Worm (Caenorhabditis elegans) whole organism, L1 larva: ENCODE data around the gene T21C12.4.

Source experiments
- C04F5.9 ChIP-seq: sonication (generic microtip); optimal IDR thresholded peaks from 2 replicates; lab custom pipeline; 2016; ENCODE audit warnings: missing genetic modification characterization, missing compliant biosample characterization
- C34B4.2 ChIP-seq: sonication (generic microtip); optimal IDR thresholded peaks from 2 replicates; lab custom pipeline; 2017; ENCODE audit warnings: mild to moderate bottlenecking, missing genetic modification characterization, missing compliant biosample characterization
- F16B12.6 ChIP-seq: fragments of 150-350 bp; optimal IDR thresholded peaks from 2 replicates; lab custom pipeline; 2014; ENCODE audit warnings: missing biosample characterization, missing genetic modification characterization
- Y116A8C.19 ChIP-seq: sonication (generic microtip); optimal IDR thresholded peaks from 2 replicates; lab custom pipeline; 2016; ENCODE audit warnings: missing compliant biosample characterization, missing genetic modification characterization, borderline replicate concordance
- aha-1 ChIP-seq: fragments of 150-350 bp; optimal IDR thresholded peaks from 2 replicates; lab custom pipeline; 2014; ENCODE audit warnings: missing biosample characterization, missing genetic modification characterization
- aly-2 ChIP-seq: fragments of 150-350 bp; optimal IDR thresholded peaks from 2 replicates; lab custom pipeline; 2014; ENCODE audit warnings: missing biosample characterization, missing genetic modification characterization
- ceh-82 ChIP-seq, 3 experiments: fragments of 150-350 bp in 1 of 3; sonication (generic microtip) in 2 of 3; optimal IDR thresholded peaks; 2 replicates each; lab custom pipeline; 2014 to 2017; ENCODE audit warnings: missing biosample characterization in 3 of 3, missing genetic modification characterization in 3 of 3
- ceh-88 ChIP-seq: fragments of 200-800 bp; sonication (Bioruptor generic); IDR thresholded peaks from 2 replicates; pipeline ENCODE4 v1.3.6; 2022; ENCODE audit warnings: missing genetic modification characterization, missing compliant biosample characterization
- ceh-90 ChIP-seq: sonication (generic microtip); optimal IDR thresholded peaks from 2 replicates; lab custom pipeline; 2016; ENCODE audit warnings: missing genetic modification characterization, missing compliant biosample characterization
- dsc-1 ChIP-seq: sonication (generic microtip); optimal IDR thresholded peaks from 2 replicates; lab custom pipeline; 2016; ENCODE audit warnings: mild to moderate bottlenecking, missing genetic modification characterization, missing compliant biosample characterization
- efl-3 ChIP-seq: fragments of 200-800 bp; sonication (Bioruptor generic); optimal IDR thresholded peaks from 2 replicates; lab custom pipeline; 2018; ENCODE audit warnings: mild to moderate bottlenecking, missing genetic modification characterization, missing compliant biosample characterization
- egl-27 ChIP-seq, 2 experiments: fragments of 150-350 bp in 1 of 2; sonication (generic microtip); optimal IDR thresholded peaks; 3 replicates each; lab custom pipeline; 2017 to 2018; ENCODE audit warnings: missing biosample characterization in 2 of 2, missing genetic modification characterization in 2 of 2, missing genetic modification reagents in 2 of 2
- elt-2 ChIP-seq: sonication (generic microtip); optimal IDR thresholded peaks from 2 replicates; lab custom pipeline; 2016; ENCODE audit warnings: missing genetic modification characterization, mild to moderate bottlenecking, inconsistent platforms, missing compliant biosample characterization, missing genetic modification reagents
- elt-3 ChIP-seq, 6 experiments: fragments of 150-350 bp in 1 of 6; sonication (generic microtip); optimal IDR thresholded peaks; 2 replicates each; lab custom pipeline; 2017 to 2018; ENCODE audit warnings: missing biosample characterization in 6 of 6, missing genetic modification characterization in 6 of 6, inconsistent platforms in 1 of 6
- fkh-8 ChIP-seq: sonication (generic microtip); optimal IDR thresholded peaks from 2 replicates; lab custom pipeline; 2016; ENCODE audit warnings: mild to moderate bottlenecking, missing genetic modification characterization, missing compliant biosample characterization
- fos-1 ChIP-seq: fragments of 150-350 bp; optimal IDR thresholded peaks from 2 replicates; lab custom pipeline; 2014; ENCODE audit warnings: missing biosample characterization, missing genetic modification characterization
- grh-1 ChIP-seq: fragments of 200-800 bp; sonication (Bioruptor generic); IDR thresholded peaks from 2 replicates; pipeline ENCODE4 v1.3.6; 2022; ENCODE audit warnings: missing genetic modification reagents, missing genetic modification characterization, missing compliant biosample characterization
- hlh-17 ChIP-seq: fragments of 200-800 bp; sonication (Bioruptor generic); optimal IDR thresholded peaks from 2 replicates; lab custom pipeline; 2018; ENCODE audit warnings: missing genetic modification characterization, mild to moderate bottlenecking, missing compliant biosample characterization, moderate library complexity, borderline replicate concordance
- hlh-4 ChIP-seq: sonication (generic microtip); optimal IDR thresholded peaks from 2 replicates; lab custom pipeline; 2016; ENCODE audit warnings: mild to moderate bottlenecking, missing genetic modification characterization, missing compliant biosample characterization
- hpl-2 ChIP-seq: fragments of 150-350 bp; optimal IDR thresholded peaks from 2 replicates; lab custom pipeline; 2014; ENCODE audit warnings: missing biosample characterization, missing genetic modification reagents, missing genetic modification characterization
- jun-1 ChIP-seq: fragments of 150-350 bp; optimal IDR thresholded peaks from 2 replicates; lab custom pipeline; 2014; ENCODE audit warnings: missing biosample characterization, missing genetic modification reagents, missing genetic modification characterization
- lin-13 ChIP-seq: fragments of 150-350 bp; optimal IDR thresholded peaks from 2 replicates; lab custom pipeline; 2014; ENCODE audit warnings: missing biosample characterization, missing genetic modification reagents, missing genetic modification characterization
- lin-14 ChIP-seq: fragments of 200-800 bp; sonication (Bioruptor generic); optimal IDR thresholded peaks from 2 replicates; lab custom pipeline; 2018; ENCODE audit warnings: mild to moderate bottlenecking, missing genetic modification characterization, moderate library complexity, missing compliant biosample characterization
- lin-35 ChIP-seq, 2 experiments: fragments of 150-350 bp; optimal IDR thresholded peaks; 2 replicates each; lab custom pipeline; 2014; ENCODE audit warnings: missing biosample characterization in 2 of 2, missing genetic modification characterization in 2 of 2, missing genetic modification reagents in 2 of 2
- lin-39 ChIP-seq: fragments of 150-350 bp; optimal IDR thresholded peaks from 2 replicates; lab custom pipeline; 2014; ENCODE audit warnings: missing biosample characterization, missing genetic modification reagents, missing genetic modification characterization
- lir-3 ChIP-seq: sonication (generic microtip); optimal IDR thresholded peaks from 2 replicates; lab custom pipeline; 2016; ENCODE audit warnings: mild to moderate bottlenecking, missing genetic modification characterization, moderate library complexity, missing compliant biosample characterization; ENCODE audit not compliant: poor library complexity
- mab-9 ChIP-seq: fragments of 200-800 bp; sonication (Bioruptor generic); IDR thresholded peaks from 2 replicates; pipeline ENCODE4 v1.3.6; 2022; ENCODE audit warnings: missing genetic modification reagents, missing genetic modification characterization, missing compliant biosample characterization
- mep-1 ChIP-seq: fragments of 150-350 bp; optimal IDR thresholded peaks from 2 replicates; lab custom pipeline; 2014; ENCODE audit warnings: missing biosample characterization, missing genetic modification characterization
- nhr-11 ChIP-seq: fragments of 150-350 bp; optimal IDR thresholded peaks from 2 replicates; lab custom pipeline; 2014; ENCODE audit warnings: missing biosample characterization, missing genetic modification characterization
- nhr-12 ChIP-seq: sonication (generic microtip); optimal IDR thresholded peaks from 2 replicates; lab custom pipeline; 2017; ENCODE audit warnings: missing biosample characterization, missing genetic modification characterization
- nhr-19 ChIP-seq: fragments of 200-800 bp; sonication (Bioruptor generic); conservative IDR thresholded peaks from 2 replicates; pipeline ENCODE4 v1.3.6; 2022; ENCODE audit warnings: missing genetic modification characterization, missing compliant biosample characterization
- nhr-20 ChIP-seq: sonication (generic microtip); optimal IDR thresholded peaks from 2 replicates; lab custom pipeline; 2016; ENCODE audit warnings: mild to moderate bottlenecking, missing genetic modification characterization, missing compliant biosample characterization
- nhr-237 ChIP-seq: fragments of 150-350 bp; optimal IDR thresholded peaks from 2 replicates; lab custom pipeline; 2014; ENCODE audit warnings: missing biosample characterization, missing genetic modification characterization
- nhr-47 ChIP-seq: sonication (generic microtip); optimal IDR thresholded peaks from 2 replicates; lab custom pipeline; 2016; ENCODE audit warnings: mild to moderate bottlenecking, missing genetic modification characterization, moderate library complexity, missing compliant biosample characterization
- nhr-71 ChIP-seq: sonication (generic microtip); optimal IDR thresholded peaks from 2 replicates; lab custom pipeline; 2016; ENCODE audit warnings: mild to moderate bottlenecking, missing genetic modification characterization, moderate library complexity, missing compliant biosample characterization
- nhr-76 ChIP-seq: sonication (generic microtip); optimal IDR thresholded peaks from 2 replicates; lab custom pipeline; 2017; ENCODE audit warnings: missing biosample characterization, missing genetic modification characterization
- nhr-77 ChIP-seq: fragments of 150-350 bp; optimal IDR thresholded peaks from 2 replicates; lab custom pipeline; 2014; ENCODE audit warnings: missing biosample characterization, missing genetic modification characterization
- nhr-84 ChIP-seq: sonication (generic microtip); optimal IDR thresholded peaks from 2 replicates; lab custom pipeline; 2017; ENCODE audit warnings: missing biosample characterization, missing genetic modification characterization
- nhr-85 ChIP-seq: sonication (generic microtip); peaks from one replicate; lab custom pipeline; 2016; ENCODE audit warnings: missing genetic modification characterization, inconsistent platforms, missing compliant biosample characterization
- pag-3 ChIP-seq: sonication (generic microtip); optimal IDR thresholded peaks from 2 replicates; lab custom pipeline; 2017; ENCODE audit warnings: missing genetic modification characterization, mild to moderate bottlenecking, missing compliant biosample characterization, antibody characterized with exemption, borderline replicate concordance; ENCODE audit not compliant: insufficient read depth
- pax-3 ChIP-seq: fragments of 200-800 bp; sonication (Bioruptor generic); optimal IDR thresholded peaks from 2 replicates; lab custom pipeline; 2018; ENCODE audit warnings: mild to moderate bottlenecking, missing genetic modification characterization, moderate library complexity, missing compliant biosample characterization
- rnt-1 ChIP-seq: sonication (generic microtip); optimal IDR thresholded peaks from 2 replicates; lab custom pipeline; 2016; ENCODE audit warnings: mild to moderate bottlenecking, missing genetic modification characterization, moderate library complexity, missing compliant biosample characterization
- skn-1 ChIP-seq: fragments of 150-350 bp; optimal IDR thresholded peaks from 2 replicates; lab custom pipeline; 2014; ENCODE audit warnings: missing biosample characterization, missing genetic modification characterization
- snu-23 ChIP-seq: sonication (generic microtip); optimal IDR thresholded peaks from 2 replicates; lab custom pipeline; 2016; ENCODE audit warnings: missing genetic modification characterization, missing compliant biosample characterization
- sox-4 ChIP-seq: sonication (generic microtip); optimal IDR thresholded peaks from 2 replicates; lab custom pipeline; 2016; ENCODE audit warnings: missing genetic modification characterization, missing compliant biosample characterization
- sptf-1 ChIP-seq: fragments of 150-350 bp; optimal IDR thresholded peaks from 2 replicates; lab custom pipeline; 2014; ENCODE audit warnings: missing biosample characterization, missing genetic modification characterization
- sup-37 ChIP-seq: fragments of 200-800 bp; sonication (Bioruptor generic); optimal IDR thresholded peaks from 2 replicates; lab custom pipeline; 2018; ENCODE audit warnings: mild to moderate bottlenecking, missing genetic modification characterization, missing compliant biosample characterization
- swsn-7 ChIP-seq: sonication (generic microtip); optimal IDR thresholded peaks from 2 replicates; lab custom pipeline; 2016; ENCODE audit warnings: missing genetic modification characterization, missing compliant biosample characterization
- tlp-1 ChIP-seq: fragments of 150-350 bp; optimal IDR thresholded peaks from 2 replicates; lab custom pipeline; 2014; ENCODE audit warnings: missing biosample characterization, missing genetic modification characterization
- unc-130 ChIP-seq: fragments of 150-350 bp; optimal IDR thresholded peaks from 2 replicates; lab custom pipeline; 2017; ENCODE audit warnings: missing biosample characterization, missing genetic modification characterization, inconsistent platforms
- unc-62 ChIP-seq: fragments of 150-350 bp; optimal IDR thresholded peaks from 2 replicates; lab custom pipeline; 2014; ENCODE audit warnings: missing biosample characterization, missing genetic modification reagents, missing genetic modification characterization
- zip-4 ChIP-seq: fragments of 200-800 bp; sonication (Bioruptor generic); optimal IDR thresholded peaks from 2 replicates; lab custom pipeline; 2018; ENCODE audit warnings: mild to moderate bottlenecking, missing genetic modification characterization, moderate library complexity, missing compliant biosample characterization
- ztf-11 ChIP-seq, 2 experiments: sonication (generic microtip); optimal IDR thresholded peaks; 2 replicates each; lab custom pipeline; 2016 to 2017; ENCODE audit warnings: missing genetic modification characterization in 2 of 2, missing biosample characterization in 1 of 2, missing compliant biosample characterization in 1 of 2
- ztf-4 ChIP-seq: fragments of 150-350 bp; optimal IDR thresholded peaks from 2 replicates; lab custom pipeline; 2014; ENCODE audit warnings: missing biosample characterization, missing genetic modification characterization

The T21C12.4 gene

ce11 chrIII:10600894-10601293 lies 43.1 kb upstream of the T21C12.4 start:
- no peak for TF ChIP-seq hlh-4 (tag; lab: Kevin White, UChicago)
- no peak for TF ChIP-seq nhr-12 (tag; lab: Kevin White, UChicago)
- TF ChIP-seq ceh-90 (tag; lab: Kevin White, UChicago) = no peak
- peak; percentile 84 for TF ChIP-seq fkh-8 (tag; lab: Kevin White, UChicago)
- no peak for TF ChIP-seq rnt-1 (tag; lab: Kevin White, UChicago)
- TF ChIP-seq nhr-71 (tag; lab: Kevin White, UChicago) = peak; percentile 53
- TF ChIP-seq nhr-76 (tag; lab: Kevin White, UChicago) = no peak
- peak; percentile 58 for TF ChIP-seq nhr-47 (tag; lab: Kevin White, UChicago)
- no peak for TF ChIP-seq C04F5.9 (tag; lab: Kevin White, UChicago)
- TF ChIP-seq nhr-237 (tag; lab: Kevin White, UChicago) = no peak
- no peak for TF ChIP-seq Y116A8C.19 (tag; lab: Kevin White, UChicago)
- TF ChIP-seq swsn-7 (tag; lab: Kevin White, UChicago) = peak; percentile 20
- no peak for TF ChIP-seq lir-3 (tag; lab: Kevin White, UChicago)
- no peak for TF ChIP-seq jun-1 (tag; lab: Kevin White, UChicago)
- no peak for TF ChIP-seq mab-9
- TF ChIP-seq hpl-2 (GFP tag; lab: Kevin White, UChicago) = no peak
- TF ChIP-seq nhr-84 (tag; lab: Kevin White, UChicago) = no peak
- no peak for TF ChIP-seq zip-4 (GFP tag; lab: Kevin White, UChicago)
- TF ChIP-seq egl-27 (tag; optimal IDR thresholded peaks at IDR 0.05; lab: Kevin White, UChicago) = no peak
- no peak for TF ChIP-seq tlp-1
- no peak for TF ChIP-seq fos-1 (tag; lab: Kevin White, UChicago)
- no peak for TF ChIP-seq pag-3 (tag; lab: Kevin White, UChicago)
- no peak for TF ChIP-seq unc-130 (tag; lab: Kevin White, UChicago)
- TF ChIP-seq efl-3 (GFP tag; lab: Kevin White, UChicago) = no peak
- no peak for TF ChIP-seq nhr-19
- TF ChIP-seq sup-37 (GFP tag; lab: Kevin White, UChicago) = no peak
- no peak for TF ChIP-seq sptf-1 (tag; lab: Kevin White, UChicago)
- no peak for TF ChIP-seq grh-1 (GFP tag; lab: Robert Waterston, UW)
- TF ChIP-seq aly-2 (tag; lab: Kevin White, UChicago) = no peak
- peak; percentile 39 for TF ChIP-seq lin-14 (GFP tag; lab: Kevin White, UChicago)
- peak; percentile 74 for TF ChIP-seq pax-3
- TF ChIP-seq ztf-11 (tag; optimal IDR thresholded peaks at IDR 0.05; lab: Kevin White, UChicago) = no peak
- no peak for TF ChIP-seq elt-2
- TF ChIP-seq nhr-20 (tag; lab: Kevin White, UChicago) = peak; percentile 6
- TF ChIP-seq snu-23 (GFP tag; lab: Kevin White, UChicago) = no peak
- no peak for TF ChIP-seq C34B4.2 (tag; lab: Kevin White, UChicago)
- no peak for TF ChIP-seq lin-13 (GFP tag; lab: Kevin White, UChicago)
- TF ChIP-seq elt-3 (tag; optimal IDR thresholded peaks at IDR 0.05; lab: Kevin White, UChicago) = no peak
- no peak for TF ChIP-seq lin-35 (GFP tag; optimal IDR thresholded peaks at IDR 0.05; lab: Kevin White, UChicago)
- TF ChIP-seq ztf-4 = no peak
- no peak for TF ChIP-seq aha-1 (tag; lab: Kevin White, UChicago)
- TF ChIP-seq nhr-85 (tag; lab: Kevin White, UChicago) = no peak
- no peak for TF ChIP-seq skn-1 (tag; lab: Kevin White, UChicago)
- TF ChIP-seq unc-62 = no peak
- no peak for TF ChIP-seq hlh-17
- TF ChIP-seq lin-39 (tag; lab: Kevin White, UChicago) = no peak
- no peak for TF ChIP-seq F16B12.6 (tag; lab: Kevin White, UChicago)
- no peak for TF ChIP-seq ceh-88 (GFP tag; lab: Robert Waterston, UW)
- peak; percentile 95 for TF ChIP-seq dsc-1 (tag; lab: Kevin White, UChicago)
- TF ChIP-seq nhr-11 (tag; lab: Kevin White, UChicago) = no peak
- no peak for TF ChIP-seq mep-1
- no peak for TF ChIP-seq nhr-77 (tag; lab: Kevin White, UChicago)
- TF ChIP-seq ceh-82 (tag; optimal IDR thresholded peaks at IDR 0.05; lab: Kevin White, UChicago) = no peak
- peak; percentile 4 for TF ChIP-seq sox-4 (tag; lab: Kevin White, UChicago)
